Worm (Caenorhabditis elegans) whole organism, midembryonic: Measurements from ENCODE around the gene lem-2.

ENCODE experiments used
- cog-1 ChIP-seq: sonication (generic microtip); optimal IDR thresholded peaks from 2 replicates; lab custom pipeline; 2016; ENCODE audit warnings: missing genetic modification characterization, missing compliant biosample characterization
- klf-2 ChIP-seq: fragments of 200-800 bp; sonication (Bioruptor generic); conservative IDR thresholded peaks from 2 replicates; pipeline ENCODE4 v1.3.6; 2022; ENCODE audit warnings: missing genetic modification reagents, missing genetic modification characterization, missing compliant biosample characterization
- med-1 ChIP-seq: sonication (generic microtip); optimal IDR thresholded peaks from 2 replicates; lab custom pipeline; 2017; ENCODE audit warnings: missing genetic modification characterization, mild to moderate bottlenecking, missing compliant biosample characterization, antibody characterized with exemption, missing genetic modification reagents; ENCODE audit not compliant: insufficient read depth
- ref-1 ChIP-seq: fragments of 200-800 bp; sonication (Bioruptor generic); conservative IDR thresholded peaks from 2 replicates; pipeline ENCODE4 v1.3.6; 2022; ENCODE audit warnings: missing genetic modification reagents, missing genetic modification characterization, missing compliant biosample characterization

- TF ChIP-seq cog-1 (tag; lab: Kevin White, UChicago) (no peak), ref-1 (no peak), med-1 (GFP tag; lab: Kevin White, UChicago) (no peak), klf-2 (GFP tag; lab: Robert Waterston, UW) (no peak)
Measured at ce11 chrII:14049097-14049496, 14.2 kb upstream of the lem-2 start.
